Fruit fly (Drosophila melanogaster) whole organism, embryonic: Measurements from ENCODE around the gene inaF-B.

Experiments
- Atf3 ChIP-seq: fragments of 200-800 bp; sonication (Bioruptor generic); optimal IDR thresholded peaks from 3 replicates; lab custom pipeline; 2016; ENCODE audit warnings: missing biosample characterization, missing genetic modification characterization
- Bdp1 ChIP-seq: fragments of 200-800 bp; sonication (Bioruptor generic); optimal IDR thresholded peaks from 3 replicates; lab custom pipeline; 2016; ENCODE audit warnings: missing biosample characterization, missing genetic modification characterization
- CG10274 ChIP-seq: fragments of 200-800 bp; sonication (Bioruptor generic); optimal IDR thresholded peaks from 3 replicates; lab custom pipeline; 2017; ENCODE audit warnings: missing biosample characterization, mild to moderate bottlenecking, missing genetic modification characterization
- CG10654 ChIP-seq: fragments of 200-800 bp; sonication (Bioruptor generic); optimal IDR thresholded peaks from 2 replicates; lab custom pipeline; 2016; ENCODE audit warnings: missing biosample characterization, missing genetic modification characterization
- CG11695 ChIP-seq: fragments of 200-800 bp; sonication (Bioruptor generic); IDR thresholded peaks from 3 replicates; pipeline ENCODE4 v1.3.6; 2022; ENCODE audit warnings: missing biosample characterization, missing genetic modification characterization
- CG12659 ChIP-seq: fragments of 200-800 bp; sonication (Bioruptor generic); optimal IDR thresholded peaks from 3 replicates; lab custom pipeline; 2017; ENCODE audit warnings: mild to moderate bottlenecking, missing biosample characterization, missing genetic modification reagents, missing genetic modification characterization
- CG13287 ChIP-seq: fragments of 200-800 bp; sonication (Bioruptor generic); IDR thresholded peaks from 2 replicates; pipeline ENCODE4 v1.3.6; 2022; ENCODE audit warnings: missing biosample characterization, missing genetic modification characterization; ENCODE audit not compliant: partially characterized antibody
- CG13894 ChIP-seq: fragments of 200-800 bp; sonication (Bioruptor generic); optimal IDR thresholded peaks from 3 replicates; lab custom pipeline; 2018; ENCODE audit warnings: missing biosample characterization, mild to moderate bottlenecking, missing genetic modification characterization, moderate library complexity
- CG15269 ChIP-seq: fragments of 200-800 bp; sonication (Bioruptor generic); optimal IDR thresholded peaks from 2 replicates; lab custom pipeline; 2018; ENCODE audit warnings: missing biosample characterization, mild to moderate bottlenecking, missing genetic modification characterization, moderate library complexity
- CG16863 ChIP-seq: fragments of 200-800 bp; sonication (Bioruptor generic); optimal IDR thresholded peaks from 3 replicates; lab custom pipeline; 2016; ENCODE audit warnings: missing biosample characterization, missing genetic modification characterization
- CG17802 ChIP-seq: fragments of 200-800 bp; sonication (Bioruptor generic); optimal IDR thresholded peaks from 2 replicates; lab custom pipeline; 2018; ENCODE audit warnings: missing biosample characterization, mild to moderate bottlenecking, missing genetic modification characterization, moderate library complexity
- CG17912 ChIP-seq: fragments of 200-800 bp; sonication (Bioruptor generic); optimal IDR thresholded peaks from 2 replicates; lab custom pipeline; 2018; ENCODE audit warnings: missing biosample characterization, mild to moderate bottlenecking, missing genetic modification characterization
- CG18262 ChIP-seq: fragments of 200-800 bp; optimal IDR thresholded peaks from 3 replicates; lab custom pipeline; 2019; ENCODE audit warnings: missing biosample characterization, mild to moderate bottlenecking, missing genetic modification characterization, moderate library complexity
- CG2889 ChIP-seq: fragments of 200-800 bp; sonication (Bioruptor generic); IDR thresholded peaks from 3 replicates; pipeline ENCODE4 v1.3.6; 2022; ENCODE audit warnings: missing biosample characterization, missing genetic modification characterization
- CG32772 ChIP-seq: fragments of 200-800 bp; sonication (Bioruptor generic); IDR thresholded peaks from 2 replicates; pipeline ENCODE4 v1.3.6; 2022; ENCODE audit warnings: missing biosample characterization, missing genetic modification characterization
- CG3407 ChIP-seq: fragments of 200-800 bp; sonication (Bioruptor generic); optimal IDR thresholded peaks from 2 replicates; lab custom pipeline; 2018; ENCODE audit warnings: missing biosample characterization, mild to moderate bottlenecking, missing genetic modification characterization
- CHES-1-like ChIP-seq: fragments of 200-800 bp; sonication (Bioruptor generic); optimal IDR thresholded peaks from 2 replicates; lab custom pipeline; 2016; ENCODE audit warnings: missing biosample characterization, missing genetic modification characterization
- CTCF ChIP-seq: fragments of 200-800 bp; sonication (Bioruptor generic); optimal IDR thresholded peaks from 2 replicates; lab custom pipeline; 2017; ENCODE audit warnings: missing biosample characterization, mild to moderate bottlenecking, missing genetic modification characterization, moderate library complexity
- D19A ChIP-seq: fragments of 200-800 bp; optimal IDR thresholded peaks from 3 replicates; lab custom pipeline; 2019; ENCODE audit warnings: missing biosample characterization, mild to moderate bottlenecking, missing genetic modification characterization, moderate library complexity
- Doc3 ChIP-seq: fragments of 200-800 bp; sonication (Bioruptor generic); IDR thresholded peaks from 3 replicates; pipeline ENCODE4 v1.3.6; 2022; ENCODE audit warnings: missing biosample characterization, missing genetic modification characterization; ENCODE audit not compliant: partially characterized antibody
- Eip74EF ChIP-seq, 2 experiments: fragments of 200-800 bp in 1 of 2; fragments of >200 bp in 1 of 2; sonication (Bioruptor generic) in 1 of 2; optimal IDR thresholded peaks; 2 replicates each; lab custom pipeline; 2017 to 2019; ENCODE audit warnings: missing biosample characterization in 2 of 2, missing genetic modification characterization in 2 of 2, mild to moderate bottlenecking in 1 of 2, moderate library complexity in 1 of 2
- HLH54F ChIP-seq: fragments of 200-800 bp; sonication (Bioruptor generic); optimal IDR thresholded peaks from 3 replicates; lab custom pipeline; 2016; ENCODE audit warnings: missing biosample characterization, missing genetic modification characterization
- HmgD ChIP-seq: fragments of 200-800 bp; sonication (Bioruptor generic); optimal IDR thresholded peaks from 3 replicates; lab custom pipeline; 2016; ENCODE audit warnings: missing biosample characterization, missing genetic modification characterization
- Hmx ChIP-seq: fragments of 200-800 bp; sonication (Bioruptor generic); optimal IDR thresholded peaks from 2 replicates; lab custom pipeline; 2016; ENCODE audit warnings: missing biosample characterization, missing genetic modification characterization
- Hr51 ChIP-seq, 2 experiments: fragments of 200-800 bp; sonication (Bioruptor generic); optimal IDR thresholded peaks; 2 replicates in 1 of 2; 3 replicates in 1 of 2; lab custom pipeline; 2016 to 2018; ENCODE audit warnings: missing biosample characterization in 2 of 2, missing genetic modification characterization in 2 of 2, mild to moderate bottlenecking in 1 of 2, moderate library complexity in 1 of 2
- MESR4 ChIP-seq: fragments of 200-800 bp; sonication (Bioruptor generic); optimal IDR thresholded peaks from 2 replicates; lab custom pipeline; 2018; ENCODE audit warnings: missing biosample characterization, mild to moderate bottlenecking, missing genetic modification characterization, moderate library complexity
- Nf-YA ChIP-seq: fragments of 200-800 bp; sonication (Bioruptor generic); IDR thresholded peaks from 2 replicates; pipeline ENCODE4 v1.3.6; 2022; ENCODE audit warnings: missing biosample characterization, missing genetic modification characterization
- NfI ChIP-seq: fragments of 200-800 bp; sonication (Bioruptor generic); optimal IDR thresholded peaks from 3 replicates; lab custom pipeline; 2018; ENCODE audit warnings: missing biosample characterization, mild to moderate bottlenecking, missing genetic modification characterization, moderate library complexity
- Sry-δ ChIP-seq: fragments of 200-800 bp; sonication (Bioruptor generic); optimal IDR thresholded peaks from 2 replicates; lab custom pipeline; 2016; ENCODE audit warnings: missing biosample characterization, missing genetic modification characterization
- TFAM ChIP-seq: fragments of 200-800 bp; sonication (Bioruptor generic); optimal IDR thresholded peaks from 2 replicates; lab custom pipeline; 2017; ENCODE audit warnings: missing biosample characterization, missing genetic modification characterization, inconsistent platforms
- Xbp1 ChIP-seq: fragments of 200-800 bp; sonication (Bioruptor generic); optimal IDR thresholded peaks from 3 replicates; lab custom pipeline; 2016; ENCODE audit warnings: missing biosample characterization, mild to moderate bottlenecking, missing genetic modification characterization
- ara ChIP-seq: fragments of 200-800 bp; sonication (Bioruptor generic); IDR thresholded peaks from 2 replicates; pipeline ENCODE4 v1.3.6; 2022; ENCODE audit warnings: missing biosample characterization, missing genetic modification characterization
- cg ChIP-seq: fragments of 200-800 bp; sonication (Bioruptor generic); optimal IDR thresholded peaks from 3 replicates; lab custom pipeline; 2019; ENCODE audit warnings: missing biosample characterization, mild to moderate bottlenecking, missing genetic modification characterization, moderate library complexity
- crol ChIP-seq: fragments of 200-800 bp; sonication (Bioruptor generic); IDR thresholded peaks from 2 replicates; pipeline ENCODE4 v1.3.6; 2022; ENCODE audit warnings: missing biosample characterization, missing genetic modification characterization
- dati ChIP-seq: fragments of 200-800 bp; sonication (Bioruptor generic); IDR thresholded peaks from 2 replicates; pipeline ENCODE4 v1.3.6; 2022; ENCODE audit warnings: missing biosample characterization, missing genetic modification characterization
- fd102C ChIP-seq: fragments of 200-800 bp; sonication (Bioruptor generic); optimal IDR thresholded peaks from 2 replicates; lab custom pipeline; 2018; ENCODE audit warnings: missing biosample characterization, mild to moderate bottlenecking, missing genetic modification characterization, moderate library complexity
- fd3F ChIP-seq: fragments of 200-800 bp; sonication (Bioruptor generic); optimal IDR thresholded peaks from 2 replicates; lab custom pipeline; 2018; ENCODE audit warnings: missing biosample characterization, mild to moderate bottlenecking, missing genetic modification characterization, moderate library complexity
- grn ChIP-seq: fragments of 200-800 bp; sonication (Bioruptor generic); optimal IDR thresholded peaks from 3 replicates; lab custom pipeline; 2017; ENCODE audit warnings: missing biosample characterization, missing genetic modification characterization
- hb ChIP-seq: fragments of 200-800 bp; sonication (Bioruptor generic); IDR thresholded peaks from 3 replicates; pipeline ENCODE4 v1.3.6; 2022; ENCODE audit warnings: missing biosample characterization, missing genetic modification characterization; ENCODE audit not compliant: partially characterized antibody
- kni ChIP-seq: fragments of 200-800 bp; sonication (Bioruptor generic); optimal IDR thresholded peaks from 3 replicates; lab custom pipeline; 2017; ENCODE audit warnings: mild to moderate bottlenecking, missing biosample characterization, missing genetic modification reagents, missing genetic modification characterization
- lov ChIP-seq, 2 experiments: fragments of 200-800 bp in 1 of 2; fragments of >200 bp in 1 of 2; sonication (Bioruptor generic) in 1 of 2; IDR thresholded peaks in 1 of 2; optimal IDR thresholded peaks in 1 of 2; 2 replicates in 1 of 2; 3 replicates in 1 of 2; pipeline versions ENCODE4 v1.3.6 to Lab custom; 2017 to 2022; ENCODE audit warnings: missing biosample characterization in 1 of 2, missing genetic modification characterization in 1 of 2
- sim ChIP-seq: fragments of 200-800 bp; sonication (Bioruptor generic); IDR thresholded peaks from 2 replicates; pipeline ENCODE4 v1.3.6; 2022; ENCODE audit warnings: missing biosample characterization, missing genetic modification characterization
- sisA ChIP-seq: fragments of 200-800 bp; sonication (Bioruptor generic); IDR thresholded peaks from 2 replicates; pipeline ENCODE4 v1.3.6; 2022; ENCODE audit warnings: missing biosample characterization, missing genetic modification characterization
- so ChIP-seq: fragments of 200-800 bp; sonication (Bioruptor generic); IDR thresholded peaks from 3 replicates; pipeline ENCODE4 v1.3.6; 2022; ENCODE audit warnings: missing biosample characterization, missing genetic modification characterization
- sob ChIP-seq: fragments of 200-800 bp; sonication (Bioruptor generic); IDR thresholded peaks from 2 replicates; pipeline ENCODE4 v1.3.6; 2022; ENCODE audit warnings: missing biosample characterization, missing genetic modification characterization
- vvl ChIP-seq: fragments of 200-800 bp; sonication (Bioruptor generic); IDR thresholded peaks from 2 replicates; pipeline ENCODE4 v1.3.6; 2022; ENCODE audit warnings: missing biosample characterization, missing genetic modification characterization
- yki ChIP-seq: fragments of >200 bp; optimal IDR thresholded peaks from 3 replicates; lab custom pipeline; 2018

Gene inaF-B

dm6 chrX:11681558-11682551, 50.7 kb downstream of the inaF-B start (continued):
- TF ChIP-seq kni (GFP tag; lab: Kevin White, UChicago): peak; percentile 99
- no peak for TF ChIP-seq sim (GFP tag; lab: Robert Waterston, UW)
- no peak for TF ChIP-seq lov (optimal IDR thresholded peaks at IDR 0.05; lab: Kevin White, UChicago)
- TF ChIP-seq lov (GFP tag; IDR thresholded peaks at IDR 0.05; lab: Robert Waterston, UW): no peak
- TF ChIP-seq HLH54F (GFP tag; lab: Kevin White, UChicago): peak; percentile 70
- TF ChIP-seq CG11695: 0 out of 3 replicates have a peak, but pooled peaks have one; percentile 28
- no peak for TF ChIP-seq fd102C (GFP tag; lab: Kevin White, UChicago)
- TF ChIP-seq CG16863 (GFP tag; lab: Kevin White, UChicago): peak; percentile 55
- peak; percentile 36; the same call in 1 of the 2 replicates for TF ChIP-seq sisA (GFP tag; lab: Robert Waterston, UW)
- TF ChIP-seq Bdp1 (GFP tag; lab: Kevin White, UChicago): no peak
- peak; percentile 34 for TF ChIP-seq MESR4
- TF ChIP-seq cg (GFP tag; lab: Kevin White, UChicago): peak; percentile 94
- TF ChIP-seq CTCF (GFP tag; lab: Kevin White, UChicago): peak; percentile 87
- TF ChIP-seq CHES-1-like (GFP tag; lab: Kevin White, UChicago): peak; percentile 69
- peak; percentile 71 for TF ChIP-seq NfI (GFP tag; lab: Kevin White, UChicago)
- TF ChIP-seq Hmx (GFP tag; lab: Kevin White, UChicago): peak; percentile 32
- TF ChIP-seq Eip74EF (GFP tag; optimal IDR thresholded peaks at IDR 0.05; lab: Kevin White, UChicago): peak in 1 of 2 experiments; percentile 52
- TF ChIP-seq Atf3 (GFP tag; lab: Kevin White, UChicago): peak; percentile 23
- TF ChIP-seq yki (lab: Kevin White, UChicago): peak; percentile 14
- TF ChIP-seq grn: peak; percentile 65
- TF ChIP-seq Doc3 (GFP tag; lab: Robert Waterston, UW): 0 out of 3 replicates have a peak, but pooled peaks have one; percentile 42
- TF ChIP-seq CG10274 (GFP tag; lab: Kevin White, UChicago): peak; percentile 41
- peak; percentile 64; the same call in 1 of the 2 replicates for TF ChIP-seq crol (GFP tag; lab: Robert Waterston, UW)
- TF ChIP-seq CG3407 (GFP tag; lab: Kevin White, UChicago): no peak
- peak; percentile 23 for TF ChIP-seq CG17912 (GFP tag; lab: Kevin White, UChicago)
- TF ChIP-seq dati (GFP tag; lab: Robert Waterston, UW): no peak
- TF ChIP-seq D19A: peak; percentile 38
- TF ChIP-seq CG15269 (tag; lab: Kevin White, UChicago): peak; percentile 69
- TF ChIP-seq CG32772: peak; percentile 65
- TF ChIP-seq sob (GFP tag; lab: Robert Waterston, UW): peak; percentile 58
- peak; percentile 51 for TF ChIP-seq CG10654 (GFP tag; lab: Kevin White, UChicago)
- no peak for TF ChIP-seq CG17802 (tag; lab: Kevin White, UChicago)
- TF ChIP-seq CG13894 (tag; lab: Kevin White, UChicago): peak; percentile 70
- TF ChIP-seq ara (GFP tag; lab: Robert Waterston, UW): no peak
- TF ChIP-seq Sry-δ (GFP tag; lab: Kevin White, UChicago): peak; percentile 75
- no peak for TF ChIP-seq TFAM (GFP tag; lab: Kevin White, UChicago)
- peak; percentile 75 for TF ChIP-seq CG13287 (GFP tag; lab: Robert Waterston, UW)
- no peak for TF ChIP-seq CG2889 (GFP tag; lab: Robert Waterston, UW)
- peak; percentile 73 for TF ChIP-seq Xbp1 (GFP tag; lab: Kevin White, UChicago)
- TF ChIP-seq hb: no peak
- TF ChIP-seq Nf-YA: no peak
- peak; percentile 49 for TF ChIP-seq HmgD (GFP tag; lab: Kevin White, UChicago)
- peak; percentile 47; the same call in 1 of the 2 replicates for TF ChIP-seq vvl (GFP tag; lab: Robert Waterston, UW)
- TF ChIP-seq CG12659 (GFP tag; lab: Kevin White, UChicago): peak; percentile 73
- TF ChIP-seq so (GFP tag; lab: Robert Waterston, UW): peak; percentile 51; the same call in 1 of the 3 replicates
- TF ChIP-seq fd3F (GFP tag; lab: Kevin White, UChicago): peak; percentile 44
- peak; percentile 61 for TF ChIP-seq CG18262 (tag; lab: Kevin White, UChicago)
- TF ChIP-seq Hr51 (GFP tag; optimal IDR thresholded peaks at IDR 0.05; lab: Kevin White, UChicago): peak; percentile 24 to 59
